Fruit fly (Drosophila melanogaster) whole organism, embryonic: ENCODE data around the gene Gr64a.

Source experiments
- Atf6 ChIP-seq: fragments of 200-800 bp; sonication (Bioruptor generic); IDR thresholded peaks from 2 replicates; pipeline ENCODE4 v1.3.6; 2022; ENCODE audit warnings: missing biosample characterization, missing genetic modification characterization
- CG1024 ChIP-seq: fragments of 200-800 bp; sonication (Bioruptor generic); IDR thresholded peaks from 2 replicates; pipeline ENCODE4 v1.3.6; 2022; ENCODE audit warnings: missing biosample characterization, missing genetic modification characterization
- CG10267 ChIP-seq: fragments of 200-800 bp; sonication (Bioruptor generic); optimal IDR thresholded peaks from 2 replicates; lab custom pipeline; 2018; ENCODE audit warnings: missing biosample characterization, mild to moderate bottlenecking, missing genetic modification characterization, moderate library complexity
- CG10366 ChIP-seq: fragments of 200-800 bp; sonication (Bioruptor generic); IDR thresholded peaks from 2 replicates; pipeline ENCODE4 v1.3.6; 2022; ENCODE audit warnings: missing biosample characterization, missing genetic modification characterization
- CG10431 ChIP-seq: fragments of 200-800 bp; sonication (Bioruptor generic); optimal IDR thresholded peaks from 3 replicates; lab custom pipeline; 2018; ENCODE audit warnings: missing biosample characterization, mild to moderate bottlenecking, missing genetic modification characterization
- CG10543 ChIP-seq: fragments of 200-800 bp; sonication (Bioruptor generic); optimal IDR thresholded peaks from 3 replicates; lab custom pipeline; 2017; ENCODE audit warnings: missing biosample characterization, mild to moderate bottlenecking, missing genetic modification characterization, moderate library complexity
- CG10959 ChIP-seq: fragments of 200-800 bp; sonication (Bioruptor generic); IDR thresholded peaks from 2 replicates; pipeline ENCODE4 v1.3.6; 2022; ENCODE audit warnings: missing biosample characterization, missing genetic modification characterization
- CG11696 ChIP-seq: fragments of 200-800 bp; sonication (Bioruptor generic); IDR thresholded peaks from 2 replicates; pipeline ENCODE4 v1.3.6; 2022; ENCODE audit warnings: missing biosample characterization, missing genetic modification characterization
- CG12155 ChIP-seq: fragments of 200-800 bp; sonication (Bioruptor generic); optimal IDR thresholded peaks from 3 replicates; lab custom pipeline; 2016; ENCODE audit warnings: missing biosample characterization, missing genetic modification characterization
- CG14441 ChIP-seq: fragments of 200-800 bp; sonication (Bioruptor generic); IDR thresholded peaks from 2 replicates; pipeline ENCODE4 v1.3.6; 2022; ENCODE audit warnings: missing biosample characterization, missing genetic modification characterization
- CG30020 ChIP-seq: fragments of 200-800 bp; optimal IDR thresholded peaks from 2 replicates; lab custom pipeline; 2019; ENCODE audit warnings: missing biosample characterization, mild to moderate bottlenecking, missing genetic modification characterization, moderate library complexity
- CG4854 ChIP-seq: fragments of 200-800 bp; sonication (Bioruptor generic); optimal IDR thresholded peaks from 2 replicates; lab custom pipeline; 2016; ENCODE audit warnings: missing biosample characterization, missing genetic modification characterization, inconsistent platforms
- CG5953 ChIP-seq: fragments of 200-800 bp; sonication (Bioruptor generic); IDR thresholded peaks from 2 replicates; pipeline ENCODE4 v1.3.6; 2022; ENCODE audit warnings: missing biosample characterization, missing genetic modification characterization
- CG6254 ChIP-seq: fragments of 200-800 bp; sonication (Bioruptor generic); optimal IDR thresholded peaks from 3 replicates; lab custom pipeline; 2017; ENCODE audit warnings: mild to moderate bottlenecking, missing biosample characterization, missing genetic modification reagents, missing genetic modification characterization
- CG6654 ChIP-seq: fragments of 200-800 bp; sonication (Bioruptor generic); optimal IDR thresholded peaks from 2 replicates; lab custom pipeline; 2017; ENCODE audit warnings: missing biosample characterization, mild to moderate bottlenecking, missing genetic modification characterization
- CG8924 ChIP-seq: fragments of 200-800 bp; optimal IDR thresholded peaks from 3 replicates; lab custom pipeline; 2019; ENCODE audit warnings: missing biosample characterization, mild to moderate bottlenecking, missing genetic modification characterization, moderate library complexity
- D ChIP-seq, 2 experiments: fragments of 200-800 bp in 1 of 2; fragments of >200 bp in 1 of 2; sonication (Bioruptor generic) in 1 of 2; optimal IDR thresholded peaks; 2 replicates in 1 of 2; 3 replicates in 1 of 2; lab custom pipeline; 2017; ENCODE audit warnings: mild to moderate bottlenecking in 1 of 2, missing biosample characterization in 1 of 2, missing genetic modification characterization in 1 of 2, missing genetic modification reagents in 1 of 2
- Dll ChIP-seq: fragments of 200-800 bp; sonication (Bioruptor generic); IDR thresholded peaks from 4 replicates; pipeline ENCODE4 v1.3.6; 2022; ENCODE audit warnings: missing biosample characterization, missing genetic modification characterization; ENCODE audit not compliant: partially characterized antibody
- Dp ChIP-seq: fragments of 200-800 bp; sonication (Bioruptor generic); optimal IDR thresholded peaks from 2 replicates; lab custom pipeline; 2018; ENCODE audit warnings: missing biosample characterization, mild to moderate bottlenecking, missing genetic modification characterization, moderate library complexity
- Gug ChIP-seq: fragments of 200-800 bp; sonication (Bioruptor generic); IDR thresholded peaks from 4 replicates; pipeline ENCODE4 v1.3.6; 2022; ENCODE audit warnings: missing biosample characterization, missing genetic modification characterization
- HLH3B ChIP-seq: fragments of 200-800 bp; sonication (Bioruptor generic); IDR thresholded peaks from 2 replicates; pipeline ENCODE4 v1.3.6; 2022; ENCODE audit warnings: missing biosample characterization, missing genetic modification characterization
- Hey ChIP-seq: fragments of 200-800 bp; sonication (Bioruptor generic); optimal IDR thresholded peaks from 3 replicates; lab custom pipeline; 2018; ENCODE audit warnings: missing biosample characterization, mild to moderate bottlenecking, missing genetic modification characterization
- Hr51 ChIP-seq, 2 experiments: fragments of 200-800 bp; sonication (Bioruptor generic); optimal IDR thresholded peaks; 2 replicates in 1 of 2; 3 replicates in 1 of 2; lab custom pipeline; 2016 to 2018; ENCODE audit warnings: missing biosample characterization in 2 of 2, missing genetic modification characterization in 2 of 2, mild to moderate bottlenecking in 1 of 2, moderate library complexity in 1 of 2
- Jarid2 ChIP-seq: fragments of 200-800 bp; sonication (Bioruptor generic); optimal IDR thresholded peaks from 3 replicates; lab custom pipeline; 2017; ENCODE audit warnings: mild to moderate bottlenecking, missing biosample characterization, missing genetic modification reagents, missing genetic modification characterization
- Kr ChIP-seq: fragments of 200-800 bp; sonication (Bioruptor generic); optimal IDR thresholded peaks from 2 replicates; lab custom pipeline; 2017; ENCODE audit warnings: missing biosample characterization, mild to moderate bottlenecking, missing genetic modification characterization
- Meics ChIP-seq: fragments of 200-800 bp; sonication (Bioruptor generic); optimal IDR thresholded peaks from 2 replicates; lab custom pipeline; 2017; ENCODE audit warnings: missing biosample characterization, mild to moderate bottlenecking, missing genetic modification characterization
- NK7.1 ChIP-seq: fragments of 200-800 bp; sonication (Bioruptor generic); optimal IDR thresholded peaks from 3 replicates; lab custom pipeline; 2016; ENCODE audit warnings: missing biosample characterization, missing genetic modification characterization
- Scr ChIP-seq: fragments of 200-800 bp; sonication (Bioruptor generic); IDR thresholded peaks from 2 replicates; pipeline ENCODE4 v1.3.6; 2022; ENCODE audit warnings: missing biosample characterization, missing genetic modification characterization; ENCODE audit not compliant: partially characterized antibody
- ac ChIP-seq: fragments of 200-800 bp; sonication (Bioruptor generic); optimal IDR thresholded peaks from 3 replicates; lab custom pipeline; 2017; ENCODE audit warnings: missing biosample characterization, mild to moderate bottlenecking, missing genetic modification characterization
- aop ChIP-seq: fragments of 200-800 bp; sonication (Bioruptor generic); IDR thresholded peaks from 2 replicates; pipeline ENCODE4 v1.3.6; 2022; ENCODE audit warnings: missing biosample characterization, missing genetic modification characterization
- bab2 ChIP-seq: fragments of 200-800 bp; sonication (Bioruptor generic); optimal IDR thresholded peaks from 2 replicates; lab custom pipeline; 2016; ENCODE audit warnings: missing biosample characterization, missing genetic modification characterization
- bcd ChIP-seq: fragments of 200-800 bp; sonication (Bioruptor generic); optimal IDR thresholded peaks from 2 replicates; lab custom pipeline; 2017; ENCODE audit warnings: missing biosample characterization, mild to moderate bottlenecking, missing genetic modification characterization
- ci ChIP-seq: fragments of 200-800 bp; sonication (Bioruptor generic); IDR thresholded peaks from 3 replicates; pipeline ENCODE4 v1.3.6; 2022; ENCODE audit warnings: missing biosample characterization, missing genetic modification characterization
- fd96Cb ChIP-seq: fragments of 200-800 bp; sonication (Bioruptor generic); optimal IDR thresholded peaks from 2 replicates; lab custom pipeline; 2018; ENCODE audit warnings: missing biosample characterization, mild to moderate bottlenecking, missing genetic modification characterization, moderate library complexity
- gcm ChIP-seq: fragments of 200-800 bp; sonication (Bioruptor generic); optimal IDR thresholded peaks from 2 replicates; lab custom pipeline; 2019; ENCODE audit warnings: missing biosample characterization, mild to moderate bottlenecking, missing genetic modification characterization, moderate library complexity
- grau ChIP-seq: fragments of 200-800 bp; optimal IDR thresholded peaks from 3 replicates; lab custom pipeline; 2019; ENCODE audit warnings: missing biosample characterization, mild to moderate bottlenecking, missing genetic modification characterization, moderate library complexity
- gsb ChIP-seq: fragments of 200-800 bp; sonication (Bioruptor generic); IDR thresholded peaks from 2 replicates; pipeline ENCODE4 v1.3.6; 2022; ENCODE audit warnings: missing biosample characterization, missing genetic modification characterization
- hbn ChIP-seq: fragments of 200-800 bp; sonication (Bioruptor generic); IDR thresholded peaks from 2 replicates; pipeline ENCODE4 v1.3.6; 2022; ENCODE audit warnings: missing biosample characterization, missing genetic modification characterization; ENCODE audit not compliant: partially characterized antibody
- inv ChIP-seq: fragments of 200-800 bp; sonication (Bioruptor generic); IDR thresholded peaks from 2 replicates; pipeline ENCODE4 v1.3.6; 2022; ENCODE audit warnings: missing biosample characterization, missing genetic modification characterization; ENCODE audit not compliant: partially characterized antibody
- peb ChIP-seq: fragments of 200-800 bp; sonication (Bioruptor generic); IDR thresholded peaks from 2 replicates; pipeline ENCODE4 v1.3.6; 2022; ENCODE audit warnings: missing biosample characterization, missing genetic modification characterization
- ranshi ChIP-seq: fragments of 200-800 bp; sonication (Bioruptor generic); IDR thresholded peaks from 2 replicates; pipeline ENCODE4 v1.3.6; 2022; ENCODE audit warnings: missing biosample characterization, missing genetic modification characterization
- salm ChIP-seq: fragments of 200-800 bp; sonication (Bioruptor generic); optimal IDR thresholded peaks from 2 replicates; lab custom pipeline; 2018; ENCODE audit warnings: missing biosample characterization, mild to moderate bottlenecking, missing genetic modification characterization
- sd ChIP-seq: fragments of 200-800 bp; sonication (Bioruptor generic); optimal IDR thresholded peaks from 3 replicates; lab custom pipeline; 2018; ENCODE audit warnings: missing biosample characterization, mild to moderate bottlenecking, missing genetic modification characterization, moderate library complexity
- slou ChIP-seq: fragments of 200-800 bp; sonication (Bioruptor generic); optimal IDR thresholded peaks from 3 replicates; lab custom pipeline; 2016; ENCODE audit warnings: missing biosample characterization, missing genetic modification characterization
- stwl ChIP-seq: fragments of 200-800 bp; sonication (Bioruptor generic); optimal IDR thresholded peaks from 3 replicates; lab custom pipeline; 2018; ENCODE audit warnings: missing biosample characterization, mild to moderate bottlenecking, missing genetic modification characterization, moderate library complexity
- tgo ChIP-seq: fragments of 200-800 bp; sonication (Bioruptor generic); IDR thresholded peaks from 3 replicates; pipeline ENCODE4 v1.3.6; 2022; ENCODE audit warnings: missing biosample characterization, missing genetic modification characterization
- tll ChIP-seq, 2 experiments: fragments of 200-800 bp in 1 of 2; fragments of >200 bp in 1 of 2; sonication (Bioruptor generic) in 1 of 2; optimal IDR thresholded peaks; 2 replicates each; lab custom pipeline; 2017 to 2019; ENCODE audit warnings: missing biosample characterization in 2 of 2, missing genetic modification characterization in 2 of 2, mild to moderate bottlenecking in 1 of 2, moderate library complexity in 1 of 2
- toy ChIP-seq: fragments of 200-800 bp; sonication (Bioruptor generic); IDR thresholded peaks from 2 replicates; pipeline ENCODE4 v1.3.6; 2022; ENCODE audit warnings: missing biosample characterization, missing genetic modification characterization

The Gr64a gene

DNA sequence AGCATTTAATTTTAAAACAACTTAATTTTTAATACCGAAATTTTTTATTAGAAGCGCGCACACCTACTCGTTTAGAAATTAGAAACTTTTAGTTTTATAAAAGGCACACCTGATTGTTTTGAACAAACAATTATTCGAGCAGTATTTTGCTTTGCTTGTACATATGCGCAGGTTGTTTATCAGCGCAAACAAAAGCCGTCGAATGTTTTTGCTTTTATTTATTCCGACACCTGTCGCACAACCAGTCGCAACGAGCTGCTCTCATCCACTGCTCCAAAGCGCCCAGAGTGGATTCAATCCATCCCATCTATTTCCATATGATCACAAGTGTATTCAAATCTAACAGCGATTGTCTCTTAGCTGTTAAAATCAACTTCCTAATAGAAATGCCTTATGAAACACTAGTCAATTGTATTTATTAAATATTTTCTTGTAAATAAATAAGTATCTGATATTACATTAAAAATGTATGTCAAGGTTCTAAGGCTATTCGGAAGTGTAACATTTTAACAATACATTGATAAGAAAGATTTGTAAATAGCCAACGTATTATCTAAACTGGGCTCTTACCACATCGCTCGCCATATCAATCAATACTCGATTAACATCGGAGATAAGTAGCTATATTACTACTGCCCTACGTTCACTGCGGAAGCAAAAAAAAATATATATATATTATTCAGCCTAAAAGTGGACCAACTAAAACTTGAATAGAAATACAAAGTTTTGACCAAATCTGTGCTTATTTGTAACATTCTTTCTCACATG lies 647 bp upstream of the Gr64a start, which contains the start of gene CG11594 (continued):
- TF ChIP-seq bcd (GFP tag; lab: Kevin White, UChicago), result peak; percentile 21
- TF ChIP-seq stwl (tag; lab: Kevin White, UChicago), result no peak
- no peak for TF ChIP-seq CG10431 (GFP tag; lab: Kevin White, UChicago)
- no peak for TF ChIP-seq Hey
- no peak for TF ChIP-seq CG5953 (GFP tag; lab: Robert Waterston, UW)
- no peak for TF ChIP-seq salm (tag; lab: Kevin White, UChicago)
- TF ChIP-seq sd (tag; lab: Kevin White, UChicago), result no peak
- TF ChIP-seq CG10543 (GFP tag; lab: Kevin White, UChicago), result peak; percentile 40
- peak; percentile 50 for TF ChIP-seq Meics (GFP tag; lab: Kevin White, UChicago)
- no peak for TF ChIP-seq CG10959 (GFP tag; lab: Robert Waterston, UW)
- no peak for TF ChIP-seq CG6654 (GFP tag; lab: Kevin White, UChicago)
- no peak for TF ChIP-seq CG4854 (GFP tag; lab: Kevin White, UChicago)
- peak; percentile 46; the same call in 1 of the 2 replicates for TF ChIP-seq ranshi (GFP tag; lab: Robert Waterston, UW)
- no peak for TF ChIP-seq HLH3B (GFP tag; lab: Robert Waterston, UW)
- TF ChIP-seq NK7.1 (GFP tag; lab: Kevin White, UChicago), result no peak
- TF ChIP-seq Dll (GFP tag; lab: Robert Waterston, UW), result no peak
- TF ChIP-seq D (optimal IDR thresholded peaks at IDR 0.05; lab: Kevin White, UChicago), result no peak
- TF ChIP-seq D (GFP tag; optimal IDR thresholded peaks at IDR 0.05; lab: Kevin White, UChicago), result no peak
- TF ChIP-seq ac (GFP tag; lab: Kevin White, UChicago), result no peak
- no peak for TF ChIP-seq CG30020
- TF ChIP-seq tll (GFP tag; optimal IDR thresholded peaks at IDR 0.05; lab: Kevin White, UChicago), result no peak
- no peak for TF ChIP-seq CG11696 (GFP tag; lab: Robert Waterston, UW)
- no peak for TF ChIP-seq slou (GFP tag; lab: Kevin White, UChicago)
- TF ChIP-seq hbn, result no peak
- TF ChIP-seq gcm, result no peak
- TF ChIP-seq peb, result no peak
- TF ChIP-seq Kr (GFP tag; lab: Kevin White, UChicago), result no peak
- no peak for TF ChIP-seq CG1024 (GFP tag; lab: Robert Waterston, UW)
- no peak for TF ChIP-seq Scr
- no peak for TF ChIP-seq grau
- no peak for TF ChIP-seq CG10267
- TF ChIP-seq Atf6, result peak; percentile 65
- TF ChIP-seq CG14441, result peak; percentile 47; the same call in 1 of the 2 replicates
- TF ChIP-seq bab2 (GFP tag; lab: Kevin White, UChicago), result no peak
- TF ChIP-seq Hr51 (GFP tag; optimal IDR thresholded peaks at IDR 0.05; lab: Kevin White, UChicago), result no peak
- TF ChIP-seq aop (GFP tag; lab: Robert Waterston, UW), result no peak
- no peak; the same call in 2 of the 3 replicates for TF ChIP-seq tgo (GFP tag; lab: Robert Waterston, UW)
- no peak for TF ChIP-seq fd96Cb
- TF ChIP-seq Dp (GFP tag; lab: Kevin White, UChicago), result no peak
- peak; percentile 9; the same call in 1 of the 3 replicates for TF ChIP-seq ci (GFP tag; lab: Robert Waterston, UW)
- TF ChIP-seq inv (GFP tag; lab: Robert Waterston, UW), result no peak
- peak; percentile 8 for TF ChIP-seq CG8924 (tag; lab: Kevin White, UChicago)
- TF ChIP-seq toy (GFP tag; lab: Robert Waterston, UW), result no peak
- peak; percentile 21 for TF ChIP-seq Jarid2 (GFP tag; lab: Kevin White, UChicago)
- TF ChIP-seq Gug (GFP tag; lab: Robert Waterston, UW), result no peak
- TF ChIP-seq CG10366 (GFP tag; lab: Robert Waterston, UW), result peak; percentile 15; the same call in 1 of the 2 replicates
- TF ChIP-seq gsb (GFP tag; lab: Robert Waterston, UW), result peak; percentile 41; the same call in 1 of the 2 replicates
- no peak for TF ChIP-seq CG12155 (GFP tag; lab: Kevin White, UChicago)
- TF ChIP-seq CG6254, result no peak
